Worm (Caenorhabditis elegans) whole organism, L4 larva: ENCODE results near the gene C44H4.4.
"Not testable (repeated sequence)": the region's sequence is repeated elsewhere in the genome, so short reads cannot be mapped to it uniquely, and the experiment has no call there.

Experiments
- D1046.2 ChIP-seq: fragments of 200-800 bp; sonication (Bioruptor generic); IDR thresholded peaks from 2 replicates; pipeline ENCODE4 v1.3.6; 2022; ENCODE audit warnings: missing genetic modification characterization, missing compliant biosample characterization
- F44E2.7 ChIP-seq: fragments of 200-800 bp; sonication (Bioruptor generic); IDR thresholded peaks from 2 replicates; pipeline ENCODE4 v2.1.2; 2022; ENCODE audit warnings: missing genetic modification characterization, missing compliant biosample characterization
- F49E8.2 ChIP-seq: sonication (generic microtip); optimal IDR thresholded peaks from 2 replicates; lab custom pipeline; 2016; ENCODE audit warnings: missing compliant biosample characterization, mild to moderate bottlenecking, missing genetic modification characterization, borderline replicate concordance
- Y48G9A.11 ChIP-seq: fragments of 200-800 bp; sonication (Bioruptor generic); IDR thresholded peaks from 2 replicates; pipeline ENCODE4 v1.3.6; 2022; ENCODE audit warnings: missing genetic modification reagents, missing genetic modification characterization, missing compliant biosample characterization
- Y5F2A.4 ChIP-seq: fragments of 200-800 bp; sonication (Bioruptor generic); optimal IDR thresholded peaks from 2 replicates; lab custom pipeline; 2018; ENCODE audit warnings: mild to moderate bottlenecking, missing genetic modification characterization, missing compliant biosample characterization
- ZK337.2 ChIP-seq: fragments of 200-800 bp; sonication (Bioruptor generic); IDR thresholded peaks from 2 replicates; pipeline ENCODE4 v1.3.6; 2022; ENCODE audit warnings: missing genetic modification reagents, missing genetic modification characterization, missing compliant biosample characterization
- ama-1 ChIP-seq: fragments of 150-350 bp; optimal IDR thresholded peaks from 2 replicates; lab custom pipeline; 2014; ENCODE audit warnings: inconsistent platforms, mixed read lengths
- ceh-62 ChIP-seq: sonication (generic microtip); optimal IDR thresholded peaks from 2 replicates; lab custom pipeline; 2017; ENCODE audit warnings: missing biosample characterization, missing genetic modification characterization
- ceh-82 ChIP-seq: sonication (generic microtip); optimal IDR thresholded peaks from 2 replicates; lab custom pipeline; 2017; ENCODE audit warnings: missing biosample characterization, missing genetic modification characterization
- daf-12 ChIP-seq: fragments of 150-350 bp; optimal IDR thresholded peaks from 2 replicates; lab custom pipeline; 2014; ENCODE audit warnings: missing biosample characterization, missing genetic modification reagents, missing genetic modification characterization
- daf-19 ChIP-seq: fragments of 200-800 bp; sonication (Bioruptor generic); conservative IDR thresholded peaks from 2 replicates; pipeline ENCODE4 v1.3.6; 2022; ENCODE audit warnings: missing genetic modification characterization, missing compliant biosample characterization
- daf-8 ChIP-seq: fragments of 200-800 bp; sonication (Bioruptor generic); IDR thresholded peaks from 2 replicates; pipeline ENCODE4 v1.3.6; 2022; ENCODE audit warnings: missing genetic modification characterization, missing compliant biosample characterization
- dmd-8 ChIP-seq: fragments of 200-800 bp; sonication (Bioruptor generic); IDR thresholded peaks from 2 replicates; pipeline ENCODE4 v1.3.6; 2022; ENCODE audit warnings: missing genetic modification characterization, missing compliant biosample characterization
- dmd-9 ChIP-seq: fragments of 200-800 bp; sonication (Bioruptor generic); IDR thresholded peaks from 2 replicates; pipeline ENCODE4 v1.3.6; 2022; ENCODE audit warnings: missing genetic modification reagents, missing genetic modification characterization, missing compliant biosample characterization
- duxl-1 ChIP-seq: sonication (generic microtip); optimal IDR thresholded peaks from 2 replicates; lab custom pipeline; 2016; ENCODE audit warnings: mild to moderate bottlenecking, missing genetic modification characterization, moderate library complexity, missing compliant biosample characterization; ENCODE audit not compliant: poor library complexity
- dve-1 ChIP-seq: sonication (generic microtip); optimal IDR thresholded peaks from 2 replicates; lab custom pipeline; 2017; ENCODE audit warnings: antibody characterized with exemption, mild to moderate bottlenecking, missing genetic modification characterization, missing compliant biosample characterization; ENCODE audit not compliant: insufficient read depth
- egl-43 ChIP-seq: fragments of 200-800 bp; sonication (Bioruptor generic); IDR thresholded peaks from 2 replicates; pipeline ENCODE4 v1.3.6; 2022; ENCODE audit warnings: missing genetic modification reagents, missing genetic modification characterization, missing compliant biosample characterization
- gei-8 ChIP-seq: fragments of 200-800 bp; sonication (Bioruptor generic); optimal IDR thresholded peaks from 2 replicates; lab custom pipeline; 2018; ENCODE audit warnings: mild to moderate bottlenecking, missing genetic modification characterization, missing compliant biosample characterization
- hif-1 ChIP-seq, 2 experiments: sonication (generic microtip); optimal IDR thresholded peaks; 2 replicates each; lab custom pipeline; 2016 to 2017; ENCODE audit warnings: missing compliant biosample characterization in 2 of 2, missing genetic modification characterization in 2 of 2, missing genetic modification reagents in 2 of 2, missing genotype in 2 of 2, mild to moderate bottlenecking in 1 of 2
- hlh-11 ChIP-seq: fragments of 200-800 bp; sonication (Bioruptor generic); optimal IDR thresholded peaks from 2 replicates; lab custom pipeline; 2018; ENCODE audit warnings: mild to moderate bottlenecking, missing genetic modification characterization, missing compliant biosample characterization
- lin-1 ChIP-seq: fragments of 200-800 bp; sonication (Bioruptor generic); IDR thresholded peaks from 2 replicates; pipeline ENCODE4 v1.3.6; 2022; ENCODE audit warnings: missing genetic modification reagents, missing genetic modification characterization, missing compliant biosample characterization
- lin-29 ChIP-seq: fragments of 200-800 bp; sonication (Bioruptor generic); IDR thresholded peaks from 2 replicates; pipeline ENCODE4 v1.3.6; 2022; ENCODE audit warnings: missing genetic modification reagents, missing genetic modification characterization, missing compliant biosample characterization
- lin-38 ChIP-seq: fragments of 200-800 bp; sonication (Bioruptor generic); IDR thresholded peaks from 2 replicates; pipeline ENCODE4 v1.3.6; 2022; ENCODE audit warnings: missing genetic modification reagents, missing genetic modification characterization, missing compliant biosample characterization
- lir-3 ChIP-seq: sonication (generic microtip); optimal IDR thresholded peaks from 2 replicates; lab custom pipeline; 2016; ENCODE audit warnings: mild to moderate bottlenecking, missing genetic modification characterization, missing compliant biosample characterization
- madf-5 ChIP-seq, 2 experiments: fragments of 200-800 bp; sonication (Bioruptor generic); IDR thresholded peaks; 2 replicates each; pipeline ENCODE4 v1.3.6; 2022; ENCODE audit warnings: missing compliant biosample characterization in 2 of 2, missing genetic modification characterization in 2 of 2
- mdl-1 ChIP-seq, 2 experiments: fragments of 150-350 bp in 1 of 2; sonication (generic microtip) in 1 of 2; optimal IDR thresholded peaks; 2 replicates each; lab custom pipeline; 2014 to 2017; ENCODE audit warnings: missing biosample characterization in 2 of 2, missing genetic modification characterization in 2 of 2
- mdt-29 ChIP-seq: fragments of 200-800 bp; sonication (Bioruptor generic); IDR thresholded peaks from 2 replicates; pipeline ENCODE4 v1.3.6; 2022; ENCODE audit warnings: missing genetic modification reagents, missing genetic modification characterization, missing compliant biosample characterization
- mep-1 ChIP-seq: fragments of 150-350 bp; sonication (generic microtip); optimal IDR thresholded peaks from 3 replicates; lab custom pipeline; 2014; ENCODE audit warnings: missing biosample characterization, missing genetic modification characterization
- nhr-10 ChIP-seq: fragments of 150-350 bp; optimal IDR thresholded peaks from 2 replicates; lab custom pipeline; 2014; ENCODE audit warnings: missing biosample characterization, missing genetic modification characterization
- nhr-25 ChIP-seq: sonication (generic microtip); optimal IDR thresholded peaks from 2 replicates; lab custom pipeline; 2017; ENCODE audit warnings: missing genetic modification characterization, mild to moderate bottlenecking, missing compliant biosample characterization, antibody characterized with exemption, moderate library complexity, borderline replicate concordance; ENCODE audit not compliant: insufficient read depth
- nhr-41 ChIP-seq: fragments of 200-800 bp; sonication (Bioruptor generic); IDR thresholded peaks from 2 replicates; pipeline ENCODE4 v1.3.6; 2022; ENCODE audit warnings: missing genetic modification reagents, missing genetic modification characterization, missing compliant biosample characterization
- nhr-42 ChIP-seq: fragments of 200-800 bp; sonication (Bioruptor generic); IDR thresholded peaks from 2 replicates; pipeline ENCODE4 v1.3.6; 2022; ENCODE audit warnings: missing genetic modification characterization, missing compliant biosample characterization
- pha-4 ChIP-seq, 2 experiments: fragments of 150-350 bp in 1 of 2; fragments of 200-800 bp in 1 of 2; sonication (Bioruptor generic) in 1 of 2; IDR thresholded peaks in 1 of 2; optimal IDR thresholded peaks in 1 of 2; 2 replicates each; pipeline versions ENCODE4 v1.3.6 to Lab custom; 2014 to 2022; ENCODE audit warnings: missing genetic modification characterization in 2 of 2, missing genetic modification reagents in 2 of 2, missing biosample characterization in 1 of 2, missing compliant biosample characterization in 1 of 2
- php-3 ChIP-seq: fragments of 200-800 bp; sonication (Bioruptor generic); IDR thresholded peaks from 2 replicates; pipeline ENCODE4 v1.3.6; 2022; ENCODE audit warnings: missing genetic modification reagents, missing genetic modification characterization, missing compliant biosample characterization
- skn-1 ChIP-seq: fragments of 150-350 bp; optimal IDR thresholded peaks from 2 replicates; lab custom pipeline; 2014; ENCODE audit warnings: missing biosample characterization, missing genetic modification characterization
- unc-39 ChIP-seq: sonication (generic microtip); optimal IDR thresholded peaks from 2 replicates; lab custom pipeline; 2017; ENCODE audit warnings: missing biosample characterization, missing genetic modification characterization
- zfp-3 ChIP-seq: fragments of 200-800 bp; sonication (Bioruptor generic); conservative IDR thresholded peaks from 2 replicates; pipeline ENCODE4 v1.3.6; 2022; ENCODE audit warnings: missing genetic modification reagents, missing genetic modification characterization, missing compliant biosample characterization
- ztf-7 ChIP-seq: fragments of 150-350 bp; optimal IDR thresholded peaks from 2 replicates; lab custom pipeline; 2014; ENCODE audit warnings: missing biosample characterization, missing genetic modification characterization

The C44H4.4 gene

DNA sequence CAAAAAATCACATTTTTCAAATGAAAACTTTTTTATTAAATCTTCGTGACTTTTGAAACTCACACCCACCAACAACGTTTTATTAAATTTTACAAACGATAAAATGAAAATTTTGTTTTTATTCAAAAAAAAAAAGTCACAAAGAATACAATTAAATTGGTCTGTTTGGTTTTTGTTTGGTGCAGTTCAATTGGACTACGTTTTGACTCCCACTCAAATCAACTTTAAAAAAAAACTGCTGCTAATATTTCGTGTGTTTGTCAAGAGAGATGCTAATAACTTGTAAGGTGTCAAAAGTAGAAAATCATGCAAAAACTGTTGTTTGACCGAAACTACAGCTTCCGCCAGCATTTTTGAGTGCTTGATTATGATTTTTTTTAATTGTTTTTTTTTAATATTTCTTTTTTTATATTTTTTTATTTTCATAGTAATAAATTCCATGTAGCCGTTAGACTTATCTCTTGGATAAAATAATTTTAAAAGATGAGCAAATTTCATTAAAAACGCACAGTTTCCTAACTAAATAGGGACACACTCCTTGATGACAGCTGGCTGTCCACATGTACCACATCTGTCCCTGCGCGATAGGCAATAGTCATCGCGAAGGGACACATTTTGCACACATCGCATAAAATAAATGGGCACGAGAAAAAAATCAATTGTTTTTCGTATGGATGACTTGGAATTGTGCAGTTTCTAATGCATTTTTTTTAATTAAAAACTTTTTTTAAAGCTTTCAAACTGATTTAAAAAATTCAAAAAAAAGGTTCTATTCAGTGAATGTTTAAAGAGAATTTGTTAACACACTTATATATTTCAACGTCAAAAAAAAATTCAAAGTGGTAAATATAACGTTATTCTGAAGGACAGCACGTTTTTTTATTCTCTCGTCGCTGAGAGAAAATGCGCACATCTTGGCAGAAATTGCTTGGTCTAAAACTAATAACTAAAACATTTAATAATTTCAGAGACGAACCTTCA, 63.3 kb downstream of the C44H4.4 start (continued):
- peak; percentile 84 for TF ChIP-seq ceh-82 (tag; lab: Kevin White, UChicago)
- TF ChIP-seq zfp-3 (GFP tag; lab: Robert Waterston, UW) = peak; percentile 99
- peak; percentile 93 for TF ChIP-seq dmd-9 (GFP tag; lab: Robert Waterston, UW)
- peak; percentile 99 for TF ChIP-seq egl-43 (GFP tag; lab: Robert Waterston, UW)
- TF ChIP-seq F49E8.2 (tag; lab: Kevin White, UChicago) = peak; percentile 48
- peak; percentile 95 for TF ChIP-seq D1046.2
- no peak for TF ChIP-seq daf-12 (tag; lab: Kevin White, UChicago)
- peak; percentile 94 for TF ChIP-seq mdt-29 (GFP tag; lab: Robert Waterston, UW)
- peak; percentile 63 for TF ChIP-seq Y48G9A.11
- peak; percentile 100 for TF ChIP-seq dve-1
- TF ChIP-seq gei-8 (GFP tag; lab: Kevin White, UChicago) = peak; percentile 88
- peak; percentile 92 for TF ChIP-seq ZK337.2
- TF ChIP-seq lin-1 (GFP tag; lab: Robert Waterston, UW) = peak; percentile 97
- TF ChIP-seq madf-5 (GFP tag; IDR thresholded peaks at IDR 0.05; lab: Robert Waterston, UW) = peak; percentile 78 to 98
- peak; percentile 99 for TF ChIP-seq nhr-10 (tag; lab: Kevin White, UChicago)
- TF ChIP-seq ama-1 (lab: Kevin White, UChicago) = no peak
- peak; percentile 89 to 98 for TF ChIP-seq mdl-1 (tag; optimal IDR thresholded peaks at IDR 0.05; lab: Kevin White, UChicago)
- TF ChIP-seq lin-29 (GFP tag; lab: Robert Waterston, UW) = peak; percentile 98
- TF ChIP-seq F44E2.7 (GFP tag; lab: Robert Waterston, UW) = no peak
- peak; percentile 99 for TF ChIP-seq php-3 (GFP tag; lab: Robert Waterston, UW)

DNA sequence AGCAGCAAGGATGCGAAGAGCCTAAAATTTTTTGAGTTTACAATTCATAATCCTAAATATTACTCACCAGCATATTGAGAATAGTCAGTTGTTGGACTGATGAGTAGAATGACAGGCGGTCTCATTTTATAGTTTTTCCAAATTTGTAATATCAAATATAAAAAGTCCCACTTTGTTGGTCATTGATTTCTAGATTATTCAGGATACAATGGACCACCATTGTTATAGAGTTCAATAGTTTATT, 63.9 kb downstream of the C44H4.4 start, which contains the start of gene nspc-17:
nspc-17 (minus strand) TSS at position 101 of the 244 bp plus-strand sequence.
- TF ChIP-seq nhr-42 (GFP tag; lab: Robert Waterston, UW); ceh-62; Y5F2A.4: not testable (repeated sequence)

DNA sequence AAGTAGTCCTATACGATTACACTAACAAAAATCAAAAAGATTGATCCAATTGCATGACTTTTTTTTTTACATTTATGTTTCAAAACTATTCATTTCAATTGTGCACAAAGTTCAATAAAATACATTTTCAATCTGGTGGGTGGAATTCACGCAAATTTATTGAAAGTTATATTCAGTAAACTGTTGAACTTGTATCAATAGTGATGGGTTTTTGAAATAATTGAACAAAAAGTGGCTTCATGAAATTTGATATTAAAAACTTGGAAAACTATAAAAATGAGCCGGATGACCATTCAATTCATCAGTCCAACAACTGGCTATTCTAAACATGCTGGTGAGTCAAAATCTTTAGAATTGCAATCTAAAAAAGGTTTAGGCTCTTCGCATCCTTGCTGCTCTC, 65.6 kb downstream of the C44H4.4 start, which contains the start of gene nspc-16:
nspc-16 (plus strand) TSS at position 301 of the 400 bp plus-strand sequence.
- no peak for TF ChIP-seq ama-1 (lab: Kevin White, UChicago)
- TF ChIP-seq dmd-8 (GFP tag; lab: Robert Waterston, UW) = no peak
- TF ChIP-seq nhr-10 (tag; lab: Kevin White, UChicago) = no peak
- no peak for TF ChIP-seq ztf-7 (tag; lab: Kevin White, UChicago)
- TF ChIP-seq hif-1 (tag; optimal IDR thresholded peaks at IDR 0.05; lab: Kevin White, UChicago) = no peak
- no peak for TF ChIP-seq duxl-1
- TF ChIP-seq daf-8 (GFP tag; lab: Robert Waterston, UW) = no peak
- no peak for TF ChIP-seq mep-1 (tag; lab: Kevin White, UChicago)
- TF ChIP-seq daf-19 = no peak
- no peak for TF ChIP-seq skn-1 (tag; lab: Kevin White, UChicago)
- no peak for TF ChIP-seq unc-39 (tag; lab: Kevin White, UChicago)
- no peak for TF ChIP-seq lin-38 (GFP tag; lab: Robert Waterston, UW)
- TF ChIP-seq hlh-11 = no peak
- TF ChIP-seq pha-4 (GFP tag; IDR thresholded peaks at IDR 0.05; lab: Robert Waterston, UW) = no peak
- TF ChIP-seq pha-4 (tag; optimal IDR thresholded peaks at IDR 0.05; lab: Kevin White, UChicago) = no peak
- no peak for TF ChIP-seq nhr-41
- no peak for TF ChIP-seq nhr-25 (tag; lab: Kevin White, UChicago)
- no peak for TF ChIP-seq lir-3 (tag; lab: Kevin White, UChicago)
